Worm (Caenorhabditis elegans): Measurements from ENCODE around the gene F20G2.2.

- TF ChIP-seq unc-62 (GFP tag; optimal IDR thresholded peaks at IDR 0.05) (no peak), pax-3 (tag; optimal IDR thresholded peaks at IDR 0.05) (no peak), lin-15B (tag; optimal IDR thresholded peaks at IDR 0.05) (no peak), sup-37 (GFP tag; optimal IDR thresholded peaks at IDR 0.05) (no peak), fkh-10 (GFP tag; optimal IDR thresholded peaks at IDR 0.05) (no peak), swsn-7 (tag; optimal IDR thresholded peaks at IDR 0.05) (no peak), aha-1 (tag; optimal IDR thresholded peaks at IDR 0.05) (no peak), irx-1 (tag; optimal IDR thresholded peaks at IDR 0.05) (no peak), skn-1 (tag; optimal IDR thresholded peaks at IDR 0.05) (no peak)
Observed at ce11 chrV:13771209-13771608, 15.0 kb upstream of the F20G2.2 start, which contains the start of gene F20G2.5.
